Fruit fly (Drosophila melanogaster) whole organism, larva: Measurements from ENCODE around the gene Gr93b.

Experiments used
- noc ChIP-seq: fragments of 200-800 bp; sonication (Bioruptor generic); optimal IDR thresholded peaks from 3 replicates; lab custom pipeline; 2019; ENCODE audit warnings: missing biosample characterization, mild to moderate bottlenecking, missing genetic modification characterization, moderate library complexity

Gr93b gene

DNA sequence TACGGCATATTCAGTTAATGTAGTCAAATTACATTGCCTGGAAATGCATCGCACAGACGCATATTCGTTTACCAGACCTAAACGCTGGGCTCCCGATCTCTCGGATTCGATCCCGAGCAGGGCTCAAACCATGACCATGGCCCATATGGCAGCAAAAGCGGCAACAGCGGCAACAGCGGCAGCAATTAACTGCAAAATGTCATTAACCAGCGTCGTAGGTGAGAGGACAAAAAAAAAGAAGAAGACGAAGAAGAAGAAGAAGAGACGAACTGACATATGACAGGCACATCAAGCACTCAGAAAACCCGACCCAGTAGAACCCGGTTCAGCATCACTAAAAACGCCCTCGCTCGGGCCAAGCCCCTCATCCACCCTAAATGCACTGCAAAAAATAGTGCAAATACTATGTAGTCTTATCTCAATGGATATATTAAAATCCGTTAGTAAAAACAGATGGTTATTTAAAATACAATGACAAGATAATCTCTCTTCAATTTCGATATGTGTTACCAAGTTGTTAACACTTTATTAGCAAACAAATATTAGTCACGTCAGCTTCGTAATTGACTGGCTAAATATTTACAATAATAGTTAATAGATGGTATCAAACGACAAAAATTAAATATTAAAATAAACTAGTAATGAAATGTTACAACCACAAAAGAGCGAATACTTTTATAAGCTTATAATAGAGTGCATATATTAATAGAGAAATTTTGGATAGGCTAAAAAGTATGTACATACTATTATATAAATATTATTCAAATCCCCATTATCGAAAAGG lies 17.6 kb downstream of the Gr93b start:
- TF ChIP-seq noc (tag; lab: Kevin White, UChicago), result no peak

DNA sequence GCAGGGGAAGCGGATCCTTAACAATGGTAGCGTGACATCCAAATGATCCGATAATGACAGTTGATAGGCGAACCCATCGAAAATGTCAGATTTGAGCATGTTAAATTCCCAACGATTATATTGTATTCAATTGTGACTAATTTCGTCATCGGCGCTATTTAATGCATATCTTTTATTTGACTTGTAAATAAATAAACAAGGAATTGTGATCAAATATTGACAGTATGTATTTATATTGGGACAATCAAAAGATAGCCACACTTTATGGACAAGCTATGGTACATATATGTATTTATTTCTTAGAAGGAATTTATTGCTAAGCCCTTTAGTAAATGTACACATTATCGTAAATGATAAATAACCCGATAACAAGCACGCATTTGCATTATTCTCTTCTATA lies 18.4 kb downstream of the Gr93b start:
- TF ChIP-seq noc (tag; lab: Kevin White, UChicago), result no peak

DNA sequence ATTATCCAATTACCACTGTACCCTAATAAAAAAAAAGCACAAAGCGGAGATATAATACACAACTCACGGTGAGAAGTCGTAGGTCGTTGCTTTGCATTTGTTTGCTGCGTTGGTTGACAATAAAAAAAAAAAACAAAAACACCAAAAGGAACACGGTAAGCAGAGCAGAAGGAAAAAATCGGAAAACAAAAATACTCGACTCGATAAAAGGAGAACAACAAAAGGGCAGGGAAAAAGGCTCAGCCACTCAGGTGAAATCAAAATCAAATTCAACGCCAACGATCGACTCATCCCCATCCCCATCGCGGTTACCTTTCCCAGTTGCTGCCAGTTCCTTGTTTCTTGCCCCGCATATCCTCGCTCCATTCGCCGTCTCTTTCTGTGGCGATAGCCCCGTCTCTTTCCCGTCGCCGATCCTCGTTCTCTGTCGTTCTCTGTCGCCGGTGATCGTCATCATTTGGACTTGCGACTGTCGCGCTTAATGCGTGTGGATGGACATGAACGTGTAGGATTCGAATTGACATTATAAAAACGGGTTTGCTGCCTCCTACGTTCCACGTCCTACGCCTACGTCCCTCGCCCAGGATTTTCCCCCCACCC lies 19.1 kb downstream of the Gr93b start:
- no peak for TF ChIP-seq noc (tag; lab: Kevin White, UChicago)

DNA sequence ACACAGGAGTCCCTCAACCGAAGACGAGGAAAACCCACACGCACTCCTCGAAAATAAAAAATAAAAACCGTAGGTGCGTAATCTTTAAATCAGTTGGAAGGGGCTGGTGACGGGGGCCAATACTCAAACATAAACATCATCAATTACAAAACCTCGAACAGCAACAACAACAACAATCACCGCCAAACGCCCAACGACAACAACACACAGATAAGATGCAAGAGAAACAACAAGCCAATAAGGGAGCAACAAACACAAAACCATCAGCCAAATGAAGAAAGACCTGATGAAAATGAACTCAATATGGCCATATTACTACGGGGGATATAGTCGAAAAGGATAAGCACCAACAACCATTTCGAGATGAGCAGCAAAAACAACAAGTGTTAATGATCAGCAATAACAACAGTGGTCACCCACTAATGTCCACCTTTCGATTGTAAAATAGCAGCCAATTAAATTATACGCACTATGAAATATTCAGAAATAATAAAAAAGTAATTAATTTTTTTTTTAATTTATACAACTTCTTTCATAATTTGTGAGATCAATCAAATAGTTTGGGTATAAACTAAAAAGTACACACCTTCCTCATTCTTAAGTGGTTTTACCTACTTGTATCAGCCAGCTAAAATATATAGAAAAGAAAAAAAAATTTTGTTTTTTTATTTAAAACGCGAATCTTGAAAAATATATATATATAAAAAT lies 19.7 kb downstream of the Gr93b start:
- TF ChIP-seq noc (tag; lab: Kevin White, UChicago), result no peak

DNA sequence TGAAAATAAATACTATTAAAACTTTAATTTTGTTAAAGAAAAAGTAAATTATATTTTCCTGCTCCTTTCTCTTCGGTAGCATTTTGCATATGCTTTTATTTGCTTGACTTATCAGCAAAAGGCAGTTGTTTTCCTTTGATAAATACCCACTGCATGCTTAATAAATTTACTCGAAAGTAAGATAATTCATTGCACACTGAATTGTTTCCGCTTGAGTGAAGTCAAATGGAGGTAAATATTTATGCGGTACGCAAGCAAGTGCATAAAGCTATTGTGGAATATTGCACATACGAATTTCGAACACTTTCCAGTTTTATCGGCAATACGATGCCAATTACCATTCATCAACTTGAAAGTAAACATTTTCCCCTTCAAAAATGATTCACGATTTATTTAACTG lies 20.5 kb downstream of the Gr93b start:
- no peak for TF ChIP-seq noc (tag; lab: Kevin White, UChicago)

DNA sequence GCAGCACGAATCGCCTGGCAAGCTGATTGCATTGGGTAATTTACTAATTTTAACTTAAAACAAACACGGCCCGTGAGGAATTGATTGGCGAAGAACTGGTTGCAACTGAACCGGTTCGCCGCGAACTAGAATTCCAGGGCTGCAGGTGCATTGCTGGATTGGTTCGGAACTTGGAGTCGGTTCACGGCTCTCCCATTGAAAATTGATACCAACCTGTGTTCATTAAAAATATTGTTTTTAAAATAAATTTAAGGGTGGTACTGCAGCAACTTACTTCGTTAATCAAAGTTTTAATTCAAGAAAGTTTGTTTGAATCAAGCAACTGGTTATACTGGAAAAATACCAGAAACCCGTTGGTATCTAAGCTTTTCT lies 21.0 kb downstream of the Gr93b start, which contains the start of gene CASK:
Gene CASK (minus strand): TSS at position 113 of the 372 bp plus-strand sequence.
- TF ChIP-seq noc (tag; lab: Kevin White, UChicago), result no peak

DNA sequence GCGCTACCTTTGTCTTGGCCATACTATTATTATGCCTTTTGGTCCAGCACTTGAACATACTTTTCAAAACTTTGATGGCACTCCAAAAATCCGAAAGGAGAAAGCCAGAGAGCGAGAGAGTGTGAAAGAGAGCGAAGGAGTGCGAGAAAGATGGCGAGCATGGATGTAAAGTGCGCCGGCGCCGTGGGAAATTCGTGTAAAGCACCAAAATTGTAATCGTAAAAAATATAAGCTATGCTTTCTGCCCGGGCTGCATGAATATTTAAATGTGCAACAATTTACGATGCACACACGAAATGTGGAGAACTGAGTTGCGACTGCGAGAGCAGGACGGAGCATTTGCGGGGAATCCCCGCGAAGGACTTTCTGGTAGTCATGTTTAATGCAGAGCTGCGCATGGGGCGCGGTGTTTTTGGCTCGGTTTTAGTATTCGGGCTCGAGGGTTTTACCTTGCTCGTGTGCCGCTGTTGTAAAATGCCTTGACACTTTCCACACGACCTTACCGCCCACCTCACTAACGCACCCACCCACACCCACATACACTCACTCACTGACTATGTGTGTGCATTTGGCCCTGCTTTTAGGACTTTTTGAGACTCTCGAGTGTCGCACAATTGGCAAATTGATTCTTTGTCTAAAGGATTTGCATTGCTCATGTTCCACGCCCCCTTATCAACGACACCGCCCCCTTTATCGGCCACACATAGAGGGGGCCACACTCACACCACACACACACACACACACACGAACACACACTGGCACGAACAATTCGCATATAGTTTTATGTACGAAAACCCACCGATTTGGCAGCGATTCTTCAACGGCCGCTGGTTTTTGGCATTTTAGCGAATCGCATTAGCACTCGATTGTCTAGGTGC lies 21.6 kb downstream of the Gr93b start:
- TF ChIP-seq noc (tag; lab: Kevin White, UChicago), result no peak

DNA sequence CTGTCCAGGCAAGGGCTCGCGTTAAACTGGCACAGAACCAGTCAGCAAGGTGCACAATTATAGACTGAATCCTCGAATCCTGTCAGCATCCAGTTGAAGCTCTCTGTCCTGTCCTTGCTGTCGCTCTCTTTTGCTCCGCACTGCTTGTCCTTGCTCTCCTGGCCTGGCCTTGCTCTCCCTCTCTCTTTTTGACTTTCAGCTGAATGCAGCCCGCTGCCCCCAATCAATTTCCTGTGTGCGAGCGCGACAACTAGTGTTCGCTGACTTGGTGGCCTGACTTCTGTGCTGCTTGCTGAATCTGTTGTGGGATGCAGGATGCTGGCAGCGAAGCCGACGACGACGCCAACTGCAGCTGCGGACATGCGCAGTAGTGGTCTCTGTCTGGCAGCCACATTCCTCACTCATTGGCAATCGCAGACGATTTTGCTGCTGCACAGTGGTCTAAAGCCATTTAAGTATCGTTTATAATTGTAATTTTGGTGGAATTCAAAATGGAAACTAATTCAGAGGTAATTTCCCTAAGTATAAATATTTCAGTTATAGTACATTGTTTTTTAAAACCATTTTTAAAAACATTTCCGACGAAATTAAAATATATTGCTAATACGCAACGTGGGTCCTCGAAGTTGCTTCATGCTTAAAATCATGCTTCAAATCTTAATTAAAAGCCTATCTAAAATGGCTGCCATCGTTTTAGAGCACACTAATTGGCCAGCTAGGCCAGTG lies 34.8 kb downstream of the Gr93b start:
- TF ChIP-seq noc (tag; lab: Kevin White, UChicago), result no peak

DNA sequence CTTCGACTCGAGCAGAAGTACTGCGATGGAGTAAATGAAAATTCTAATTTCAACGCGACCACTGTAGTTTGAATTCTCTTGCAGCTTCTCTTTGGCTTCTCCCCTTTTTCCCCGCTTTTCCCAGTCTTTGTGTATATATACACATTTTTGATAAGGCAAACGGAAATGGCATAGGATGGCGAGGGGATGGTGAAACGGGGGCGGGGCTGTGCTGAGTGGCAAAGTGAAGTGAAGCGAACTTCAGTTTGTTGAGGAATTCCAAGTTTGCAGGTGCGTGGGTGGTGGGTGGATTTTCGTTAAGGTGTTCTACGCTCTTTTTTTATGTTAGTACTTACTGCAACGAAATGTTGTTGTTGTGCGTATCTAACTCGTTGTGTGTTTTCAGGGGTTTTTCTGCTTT lies 36.3 kb downstream of the Gr93b start:
- TF ChIP-seq noc (tag; lab: Kevin White, UChicago), result no peak

DNA sequence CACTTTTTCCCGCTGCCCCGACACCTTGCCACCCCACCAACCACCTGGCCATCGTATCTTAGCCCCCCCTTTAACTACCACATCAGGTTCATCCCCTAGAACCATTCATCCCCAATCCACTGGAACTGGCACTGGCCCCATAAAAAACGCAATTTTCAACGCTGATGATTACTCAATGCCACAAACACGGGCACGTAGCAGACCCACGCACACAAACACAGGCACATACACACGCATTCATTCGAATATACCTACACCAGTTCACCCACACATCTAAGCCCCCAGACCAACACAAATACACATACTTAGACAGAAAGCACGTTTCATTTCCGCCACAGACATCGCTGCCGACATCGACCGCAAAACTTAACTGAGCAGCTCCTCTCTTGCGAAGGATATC lies 49.8 kb downstream of the Gr93b start:
- TF ChIP-seq noc (tag; lab: Kevin White, UChicago), result no peak
